Worm (Caenorhabditis elegans) whole organism, mixed stage, embryonic: ENCODE measurements around the gene M163.7.

Source experiments
- M03D4.4 ChIP-seq: sonication (generic microtip); optimal IDR thresholded peaks from 2 replicates; lab custom pipeline; 2017; ENCODE audit warnings: mild to moderate bottlenecking, missing genetic modification characterization, missing compliant biosample characterization
- bed-3 ChIP-seq: fragments of 200-800 bp; sonication (Bioruptor generic); optimal IDR thresholded peaks from 3 replicates; lab custom pipeline; 2018; ENCODE audit warnings: mild to moderate bottlenecking, missing genetic modification characterization, moderate library complexity, missing compliant biosample characterization
- blmp-1 ChIP-seq: fragments of 150-350 bp; optimal IDR thresholded peaks from 2 replicates; lab custom pipeline; 2014; ENCODE audit warnings: missing biosample characterization, missing genetic modification characterization
- ceh-39 ChIP-seq: fragments of 150-350 bp; optimal IDR thresholded peaks from 2 replicates; lab custom pipeline; 2014; ENCODE audit warnings: missing biosample characterization, missing genetic modification characterization
- ceh-43 ChIP-seq: fragments of 200-800 bp; sonication (Bioruptor generic); optimal IDR thresholded peaks from 2 replicates; lab custom pipeline; 2018; ENCODE audit warnings: mild to moderate bottlenecking, missing genetic modification characterization, moderate library complexity, missing compliant biosample characterization
- ceh-83 ChIP-seq: fragments of 200-800 bp; sonication (Bioruptor generic); optimal IDR thresholded peaks from 2 replicates; lab custom pipeline; 2018; ENCODE audit warnings: mild to moderate bottlenecking, missing genetic modification characterization, missing compliant biosample characterization
- ces-1 ChIP-seq: fragments of 150-350 bp; optimal IDR thresholded peaks from 2 replicates; lab custom pipeline; 2014; ENCODE audit warnings: missing biosample characterization, missing genetic modification reagents, missing genetic modification characterization
- cnd-1 ChIP-seq: fragments of 200-800 bp; sonication (Bioruptor generic); optimal IDR thresholded peaks from 2 replicates; lab custom pipeline; 2018; ENCODE audit warnings: mild to moderate bottlenecking, missing genetic modification characterization, missing compliant biosample characterization
- drap-1 ChIP-seq: fragments of 200-800 bp; sonication (Bioruptor generic); optimal IDR thresholded peaks from 3 replicates; lab custom pipeline; 2018; ENCODE audit warnings: mild to moderate bottlenecking, missing genetic modification characterization, missing compliant biosample characterization
- elt-1 ChIP-seq: sonication (generic microtip); optimal IDR thresholded peaks from 2 replicates; lab custom pipeline; 2017; ENCODE audit warnings: missing genetic modification characterization, mild to moderate bottlenecking, missing compliant biosample characterization, antibody characterized with exemption, moderate library complexity, borderline replicate concordance; ENCODE audit not compliant: insufficient read depth
- elt-3 ChIP-seq: fragments of 150-350 bp; optimal IDR thresholded peaks from 2 replicates; lab custom pipeline; 2014; ENCODE audit warnings: missing biosample characterization, missing genetic modification characterization
- flh-1 ChIP-seq: fragments of 200-800 bp; sonication (Bioruptor generic); optimal IDR thresholded peaks from 2 replicates; lab custom pipeline; 2018; ENCODE audit warnings: mild to moderate bottlenecking, missing genetic modification characterization, moderate library complexity, missing compliant biosample characterization
- ham-2 ChIP-seq: fragments of 200-800 bp; sonication (Bioruptor generic); optimal IDR thresholded peaks from 2 replicates; lab custom pipeline; 2018; ENCODE audit warnings: mild to moderate bottlenecking, missing genetic modification characterization, missing compliant biosample characterization
- hlh-1 ChIP-seq: fragments of 150-350 bp; optimal IDR thresholded peaks from 2 replicates; lab custom pipeline; 2014; ENCODE audit warnings: missing biosample characterization, missing genetic modification reagents, missing genetic modification characterization
- lin-13 ChIP-seq: fragments of 150-350 bp; optimal IDR thresholded peaks from 2 replicates; lab custom pipeline; 2014; ENCODE audit warnings: missing biosample characterization, missing genetic modification characterization
- lin-32 ChIP-seq: fragments of 200-800 bp; sonication (Bioruptor generic); optimal IDR thresholded peaks from 2 replicates; lab custom pipeline; 2018; ENCODE audit warnings: mild to moderate bottlenecking, missing genetic modification characterization, missing compliant biosample characterization
- lsy-2 ChIP-seq: fragments of 150-350 bp; optimal IDR thresholded peaks from 2 replicates; lab custom pipeline; 2014; ENCODE audit warnings: missing biosample characterization, missing genetic modification characterization
- mab-5 ChIP-seq: fragments of 150-350 bp; optimal IDR thresholded peaks from 2 replicates; lab custom pipeline; 2014; ENCODE audit warnings: missing biosample characterization, missing genetic modification characterization
- mep-1 ChIP-seq: fragments of 150-350 bp; optimal IDR thresholded peaks from 2 replicates; lab custom pipeline; 2017; ENCODE audit warnings: missing biosample characterization, missing genetic modification reagents, missing genetic modification characterization, inconsistent platforms
- mls-2 ChIP-seq: sonication (generic microtip); optimal IDR thresholded peaks from 2 replicates; lab custom pipeline; 2016; ENCODE audit warnings: mild to moderate bottlenecking, missing genetic modification characterization, moderate library complexity, missing compliant biosample characterization
- nhr-12 ChIP-seq: fragments of 150-350 bp; optimal IDR thresholded peaks from 2 replicates; lab custom pipeline; 2014; ENCODE audit warnings: missing biosample characterization, missing genetic modification characterization
- nhr-2 ChIP-seq: fragments of 150-350 bp; optimal IDR thresholded peaks from 2 replicates; lab custom pipeline; 2014; ENCODE audit warnings: missing biosample characterization, missing genetic modification characterization
- nhr-237 ChIP-seq: fragments of 150-350 bp; optimal IDR thresholded peaks from 2 replicates; lab custom pipeline; 2014; ENCODE audit warnings: missing biosample characterization, missing genetic modification characterization
- nhr-28 ChIP-seq: fragments of 150-350 bp; optimal IDR thresholded peaks from 2 replicates; lab custom pipeline; 2014; ENCODE audit warnings: missing biosample characterization, missing genetic modification characterization
- nhr-76 ChIP-seq: sonication (generic microtip); optimal IDR thresholded peaks from 2 replicates; lab custom pipeline; 2017; ENCODE audit warnings: missing biosample characterization, missing genetic modification characterization
- pha-4 ChIP-seq: fragments of 150-350 bp; optimal IDR thresholded peaks from 2 replicates; lab custom pipeline; 2018; ENCODE audit warnings: missing biosample characterization, missing genetic modification reagents, missing genetic modification characterization
- sem-2 ChIP-seq: fragments of 200-800 bp; sonication (Bioruptor generic); optimal IDR thresholded peaks from 2 replicates; lab custom pipeline; 2018; ENCODE audit warnings: mild to moderate bottlenecking, missing genetic modification characterization, missing compliant biosample characterization
- snpc-4 ChIP-seq: fragments of 150-350 bp; optimal IDR thresholded peaks from 2 replicates; lab custom pipeline; 2014; ENCODE audit warnings: missing biosample characterization, missing genetic modification characterization
- sptf-1 ChIP-seq: sonication (generic microtip); optimal IDR thresholded peaks from 2 replicates; lab custom pipeline; 2017; ENCODE audit warnings: mild to moderate bottlenecking, missing genetic modification characterization, moderate library complexity, missing compliant biosample characterization
- tbx-8 ChIP-seq: fragments of 200-800 bp; sonication (Bioruptor generic); optimal IDR thresholded peaks from 2 replicates; lab custom pipeline; 2018; ENCODE audit warnings: mild to moderate bottlenecking, missing genetic modification characterization, moderate library complexity, missing compliant biosample characterization
- unc-120 ChIP-seq: sonication (generic microtip); optimal IDR thresholded peaks from 2 replicates; lab custom pipeline; 2017; ENCODE audit warnings: missing genetic modification characterization, missing compliant biosample characterization; ENCODE audit not compliant: poor library complexity, severe bottlenecking
- unc-39 ChIP-seq: fragments of 150-350 bp; optimal IDR thresholded peaks from 2 replicates; lab custom pipeline; 2014; ENCODE audit warnings: missing biosample characterization, missing genetic modification characterization
- unc-62 ChIP-seq: fragments of 150-350 bp; optimal IDR thresholded peaks from 2 replicates; lab custom pipeline; 2014; ENCODE audit warnings: missing biosample characterization, missing genetic modification reagents, missing genetic modification characterization
- zip-8 ChIP-seq: fragments of 150-350 bp; optimal IDR thresholded peaks from 2 replicates; lab custom pipeline; 2014; ENCODE audit warnings: missing biosample characterization, missing genetic modification characterization
- ztf-11 ChIP-seq: fragments of 150-350 bp; optimal IDR thresholded peaks from 2 replicates; lab custom pipeline; 2014; ENCODE audit warnings: missing biosample characterization, missing genetic modification characterization

M163.7 gene

ce11 chrX:14489945-14490344 is 25.3 kb downstream of the M163.7 start, which contains the start of gene his-24:
his-24 (plus strand) TSS chrX:14490094.
- TF ChIP-seq cnd-1 = peak; percentile 59
- TF ChIP-seq snpc-4 (tag; lab: Kevin White, UChicago) = no peak
- TF ChIP-seq lin-13 = peak; percentile 75
- no peak for TF ChIP-seq nhr-2 (tag; lab: Kevin White, UChicago)
- no peak for TF ChIP-seq nhr-12 (tag; lab: Kevin White, UChicago)
- TF ChIP-seq ceh-43 = no peak
- TF ChIP-seq zip-8 = peak; percentile 6
- TF ChIP-seq mep-1 (tag; lab: Kevin White, UChicago) = peak; percentile 87
- peak; percentile 25 for TF ChIP-seq drap-1 (GFP tag; lab: Kevin White, UChicago)
- no peak for TF ChIP-seq flh-1 (GFP tag; lab: Kevin White, UChicago)
- peak; percentile 26 for TF ChIP-seq unc-120 (tag; lab: Kevin White, UChicago)
- TF ChIP-seq ham-2 = no peak
- no peak for TF ChIP-seq unc-39 (tag; lab: Kevin White, UChicago)
- TF ChIP-seq pha-4 (tag; lab: Kevin White, UChicago) = peak; percentile 66
- peak; percentile 51 for TF ChIP-seq ceh-83
- TF ChIP-seq sem-2 (GFP tag; lab: Kevin White, UChicago) = no peak
- TF ChIP-seq lsy-2 (tag; lab: Kevin White, UChicago) = peak; percentile 44
- TF ChIP-seq elt-3 (tag; lab: Kevin White, UChicago) = no peak
- TF ChIP-seq ceh-39 (tag; lab: Kevin White, UChicago) = peak; percentile 61
- peak; percentile 29 for TF ChIP-seq unc-62 (GFP tag; lab: Kevin White, UChicago)
- TF ChIP-seq ztf-11 (tag; lab: Kevin White, UChicago) = peak; percentile 64
- TF ChIP-seq blmp-1 = no peak
- TF ChIP-seq ces-1 (GFP tag; lab: Kevin White, UChicago) = peak; percentile 37
- TF ChIP-seq M03D4.4 (tag; lab: Kevin White, UChicago) = peak; percentile 36
- peak; percentile 5 for TF ChIP-seq lin-32 (GFP tag; lab: Kevin White, UChicago)
- no peak for TF ChIP-seq bed-3 (GFP tag; lab: Kevin White, UChicago)
- peak; percentile 47 for TF ChIP-seq mls-2 (tag; lab: Kevin White, UChicago)
- TF ChIP-seq hlh-1 = peak; percentile 35
- TF ChIP-seq sptf-1 = peak; percentile 38

ce11 chrX:14490486-14490885 is 25.9 kb downstream of the M163.7 start:
- TF ChIP-seq unc-62 (GFP tag; lab: Kevin White, UChicago) (no peak), sptf-1 (no peak), mab-5 (no peak), unc-120 (tag; lab: Kevin White, UChicago) (no peak), elt-3 (tag; lab: Kevin White, UChicago) (no peak), blmp-1 (no peak), flh-1 (GFP tag; lab: Kevin White, UChicago) (no peak), ces-1 (GFP tag; lab: Kevin White, UChicago) (no peak), tbx-8 (GFP tag; lab: Kevin White, UChicago) (no peak), nhr-76 (tag; lab: Kevin White, UChicago) (no peak), ceh-39 (tag; lab: Kevin White, UChicago) (no peak), ceh-43 (no peak), nhr-2 (tag; lab: Kevin White, UChicago) (no peak), cnd-1 (no peak), pha-4 (tag; lab: Kevin White, UChicago) (no peak), sem-2 (GFP tag; lab: Kevin White, UChicago) (no peak), ztf-11 (tag; lab: Kevin White, UChicago) (no peak), nhr-28 (tag; lab: Kevin White, UChicago) (no peak), nhr-12 (tag; lab: Kevin White, UChicago) (no peak), unc-39 (tag; lab: Kevin White, UChicago) (no peak)

DNA sequence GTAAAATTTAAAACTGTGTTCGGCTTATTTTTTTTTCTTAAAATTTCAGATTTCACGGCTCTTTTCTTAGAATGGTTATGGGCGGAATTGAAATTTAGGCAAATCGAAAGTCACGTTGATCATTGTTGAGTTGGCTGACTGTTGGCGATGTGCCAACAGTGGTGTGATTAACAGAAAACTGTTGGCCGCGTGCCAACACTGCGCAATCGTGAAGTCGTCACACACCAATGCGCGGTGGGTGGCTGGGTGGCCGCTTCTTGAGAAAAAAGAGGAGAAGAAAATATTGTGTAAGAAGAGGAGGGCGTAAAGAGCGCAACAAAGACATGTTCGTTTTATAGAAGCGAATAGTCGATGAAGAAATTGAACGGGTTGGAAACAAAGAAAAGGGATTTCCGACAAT is 26.5 kb downstream of the M163.7 start:
- TF ChIP-seq lin-32 (GFP tag; lab: Kevin White, UChicago) (no peak), elt-3 (tag; lab: Kevin White, UChicago) (no peak), snpc-4 (tag; lab: Kevin White, UChicago) (no peak), nhr-237 (no peak), sptf-1 (no peak), sem-2 (GFP tag; lab: Kevin White, UChicago) (no peak), zip-8 (peak; percentile 23), pha-4 (tag; lab: Kevin White, UChicago) (no peak), nhr-76 (tag; lab: Kevin White, UChicago) (no peak), nhr-12 (tag; lab: Kevin White, UChicago) (no peak), cnd-1 (peak; percentile 55), M03D4.4 (tag; lab: Kevin White, UChicago) (no peak), elt-1 (tag; lab: Kevin White, UChicago) (no peak), ztf-11 (tag; lab: Kevin White, UChicago) (no peak), mab-5 (no peak), tbx-8 (GFP tag; lab: Kevin White, UChicago) (no peak), bed-3 (GFP tag; lab: Kevin White, UChicago) (no peak), ceh-43 (no peak), lsy-2 (tag; lab: Kevin White, UChicago) (no peak), nhr-28 (tag; lab: Kevin White, UChicago) (no peak), mep-1 (tag; lab: Kevin White, UChicago) (peak; percentile 38), ceh-83 (no peak), ces-1 (GFP tag; lab: Kevin White, UChicago) (no peak), mls-2 (tag; lab: Kevin White, UChicago) (peak; percentile 22), unc-39 (tag; lab: Kevin White, UChicago) (no peak), unc-62 (GFP tag; lab: Kevin White, UChicago) (no peak), nhr-2 (tag; lab: Kevin White, UChicago) (no peak), hlh-1 (no peak), unc-120 (tag; lab: Kevin White, UChicago) (no peak), flh-1 (GFP tag; lab: Kevin White, UChicago) (no peak), ceh-39 (tag; lab: Kevin White, UChicago) (peak; percentile 70), blmp-1 (no peak)
- TF ChIP-seq, all 35 proteins: peak for 5
